Fruit fly (Drosophila melanogaster) whole organism, prepupa: ENCODE measurements around the gene CG4424.

Experiments
- Blimp-1 ChIP-seq: fragments of 200-800 bp; sonication (Bioruptor generic); optimal IDR thresholded peaks from 3 replicates; lab custom pipeline; 2017; ENCODE audit warnings: missing biosample characterization, missing genetic modification characterization, mild to moderate bottlenecking, moderate library complexity, missing genetic modification reagents
- CG10631 ChIP-seq: fragments of 200-800 bp; sonication (Bioruptor generic); optimal IDR thresholded peaks from 2 replicates; lab custom pipeline; 2016; ENCODE audit warnings: missing biosample characterization, missing genetic modification characterization
- CG10669 ChIP-seq: fragments of 200-800 bp; sonication (Bioruptor generic); optimal IDR thresholded peaks from 3 replicates; lab custom pipeline; 2018; ENCODE audit warnings: missing biosample characterization, mild to moderate bottlenecking, missing genetic modification characterization, moderate library complexity
- CG11294 ChIP-seq: fragments of 200-800 bp; sonication (Bioruptor generic); IDR thresholded peaks from 2 replicates; pipeline ENCODE4 v1.3.6; 2022; ENCODE audit warnings: missing biosample characterization, missing genetic modification characterization
- CG11762 ChIP-seq: fragments of 200-800 bp; sonication (Bioruptor generic); optimal IDR thresholded peaks from 3 replicates; lab custom pipeline; 2016; ENCODE audit warnings: missing biosample characterization, missing genetic modification characterization; ENCODE audit not compliant: insufficient read depth
- CG11902 ChIP-seq: fragments of 200-800 bp; sonication (Bioruptor generic); optimal IDR thresholded peaks from 3 replicates; lab custom pipeline; 2016; ENCODE audit warnings: missing biosample characterization, missing genetic modification characterization
- CG15336 ChIP-seq: fragments of 200-800 bp; sonication (Bioruptor generic); IDR thresholded peaks from 2 replicates; pipeline ENCODE4 v1.3.6; 2022; ENCODE audit warnings: missing biosample characterization, missing genetic modification characterization
- CG1621 ChIP-seq: fragments of 200-800 bp; sonication (Bioruptor generic); optimal IDR thresholded peaks from 3 replicates; lab custom pipeline; 2018; ENCODE audit warnings: missing biosample characterization, mild to moderate bottlenecking, missing genetic modification characterization
- CG31627 ChIP-seq: fragments of 200-800 bp; sonication (Bioruptor generic); optimal IDR thresholded peaks from 3 replicates; lab custom pipeline; 2016; ENCODE audit warnings: missing biosample characterization, missing genetic modification characterization
- CG32006 ChIP-seq: fragments of 200-800 bp; sonication (Bioruptor generic); optimal IDR thresholded peaks from 3 replicates; lab custom pipeline; 2017; ENCODE audit warnings: missing biosample characterization, mild to moderate bottlenecking, missing genetic modification characterization
- CG34406 ChIP-seq: fragments of 200-800 bp; sonication (Bioruptor generic); optimal IDR thresholded peaks from 3 replicates; lab custom pipeline; 2016; ENCODE audit warnings: missing biosample characterization, missing genetic modification characterization
- CG3919 ChIP-seq: fragments of 200-800 bp; sonication (Bioruptor generic); optimal IDR thresholded peaks from 3 replicates; lab custom pipeline; 2016; ENCODE audit warnings: missing biosample characterization, missing genetic modification characterization
- CG4318 ChIP-seq: fragments of 200-800 bp; sonication (Bioruptor generic); optimal IDR thresholded peaks from 3 replicates; lab custom pipeline; 2017; ENCODE audit warnings: missing biosample characterization, mild to moderate bottlenecking, missing genetic modification characterization
- CG6163 ChIP-seq: fragments of 200-800 bp; sonication (Bioruptor generic); IDR thresholded peaks from 3 replicates; pipeline ENCODE4 v1.3.6; 2022; ENCODE audit warnings: missing biosample characterization, missing genetic modification characterization
- CG6276 ChIP-seq: fragments of 200-800 bp; sonication (Bioruptor generic); optimal IDR thresholded peaks from 2 replicates; lab custom pipeline; 2017; ENCODE audit warnings: missing biosample characterization, mild to moderate bottlenecking, missing genetic modification characterization
- CG6808 ChIP-seq: fragments of 200-800 bp; sonication (Bioruptor generic); optimal IDR thresholded peaks from 3 replicates; lab custom pipeline; 2017; ENCODE audit warnings: missing biosample characterization, missing genetic modification characterization, mild to moderate bottlenecking, moderate library complexity, missing genetic modification reagents
- CG6854 ChIP-seq: fragments of 200-800 bp; sonication (Bioruptor generic); optimal IDR thresholded peaks from 2 replicates; lab custom pipeline; 2017; ENCODE audit warnings: missing biosample characterization, mild to moderate bottlenecking, missing genetic modification characterization
- CG7368 ChIP-seq: fragments of 200-800 bp; sonication (Bioruptor generic); optimal IDR thresholded peaks from 3 replicates; lab custom pipeline; 2016; ENCODE audit warnings: missing biosample characterization, missing genetic modification characterization
- CG8119 ChIP-seq: fragments of 200-800 bp; sonication (Bioruptor generic); IDR thresholded peaks from 3 replicates; pipeline ENCODE4 v1.3.6; 2022; ENCODE audit warnings: missing biosample characterization, missing genetic modification characterization
- CG8632 ChIP-seq: fragments of 200-800 bp; sonication (Bioruptor generic); optimal IDR thresholded peaks from 3 replicates; lab custom pipeline; 2016; ENCODE audit warnings: missing biosample characterization, missing genetic modification characterization
- Eip78C ChIP-seq: fragments of 200-800 bp; sonication (Bioruptor generic); peaks from one replicate; lab custom pipeline; 2016; ENCODE audit warnings: missing biosample characterization, missing genetic modification characterization
- Eip93F ChIP-seq: fragments of 200-800 bp; sonication (Bioruptor generic); optimal IDR thresholded peaks from 2 replicates; lab custom pipeline; 2016; ENCODE audit warnings: missing biosample characterization, mild to moderate bottlenecking, missing genetic modification characterization
- Ets21C ChIP-seq: fragments of 200-800 bp; sonication (Bioruptor generic); optimal IDR thresholded peaks from 3 replicates; lab custom pipeline; 2016; ENCODE audit warnings: missing biosample characterization, missing genetic modification characterization
- Ets96B ChIP-seq: fragments of 200-800 bp; optimal IDR thresholded peaks from 2 replicates; lab custom pipeline; 2019; ENCODE audit warnings: missing biosample characterization, mild to moderate bottlenecking, missing genetic modification characterization, moderate library complexity
- Gug ChIP-seq: fragments of 200-800 bp; sonication (Bioruptor generic); IDR thresholded peaks from 2 replicates; pipeline ENCODE4 v1.3.6; 2022; ENCODE audit warnings: missing biosample characterization, missing genetic modification characterization
- Hr39 ChIP-seq: fragments of 200-800 bp; sonication (Bioruptor generic); optimal IDR thresholded peaks from 2 replicates; lab custom pipeline; 2016; ENCODE audit warnings: missing biosample characterization, missing genetic modification characterization
- Hr4 ChIP-seq: fragments of 200-800 bp; sonication (Bioruptor generic); optimal IDR thresholded peaks from 3 replicates; lab custom pipeline; 2016; ENCODE audit warnings: missing biosample characterization, missing genetic modification characterization
- Met ChIP-seq: fragments of 200-800 bp; sonication (Bioruptor generic); optimal IDR thresholded peaks from 3 replicates; lab custom pipeline; 2016; ENCODE audit warnings: missing biosample characterization, missing genetic modification characterization
- Smox ChIP-seq: fragments of 200-800 bp; sonication (Bioruptor generic); optimal IDR thresholded peaks from 3 replicates; lab custom pipeline; 2016; ENCODE audit warnings: missing biosample characterization, missing genetic modification characterization
- Sox102F ChIP-seq: fragments of 200-800 bp; sonication (Bioruptor generic); optimal IDR thresholded peaks from 2 replicates; lab custom pipeline; 2016; ENCODE audit warnings: missing biosample characterization, mild to moderate bottlenecking, missing genetic modification characterization
- Sox14 ChIP-seq: fragments of 200-800 bp; sonication (Bioruptor generic); optimal IDR thresholded peaks from 3 replicates; lab custom pipeline; 2016; ENCODE audit warnings: missing biosample characterization, missing genetic modification characterization
- achi ChIP-seq: fragments of 200-800 bp; sonication (Bioruptor generic); optimal IDR thresholded peaks from 3 replicates; lab custom pipeline; 2016; ENCODE audit warnings: missing biosample characterization, missing genetic modification characterization
- acj6 ChIP-seq: fragments of 200-800 bp; sonication (Bioruptor generic); optimal IDR thresholded peaks from 3 replicates; lab custom pipeline; 2016; ENCODE audit warnings: missing biosample characterization, missing genetic modification characterization
- dac ChIP-seq: fragments of 200-800 bp; sonication (Bioruptor generic); optimal IDR thresholded peaks from 2 replicates; lab custom pipeline; 2017; ENCODE audit warnings: missing biosample characterization, mild to moderate bottlenecking, missing genetic modification characterization
- dsx ChIP-seq: fragments of 200-800 bp; optimal IDR thresholded peaks from 3 replicates; lab custom pipeline; 2019; ENCODE audit warnings: missing biosample characterization, mild to moderate bottlenecking, missing genetic modification characterization, moderate library complexity; ENCODE audit not compliant: poor library complexity, severe bottlenecking
- eg ChIP-seq: fragments of 200-800 bp; sonication (Bioruptor generic); IDR thresholded peaks from 3 replicates; pipeline ENCODE4 v1.3.6; 2022; ENCODE audit warnings: missing biosample characterization, missing genetic modification characterization
- esn ChIP-seq: fragments of 200-800 bp; sonication (Bioruptor generic); optimal IDR thresholded peaks from 2 replicates; lab custom pipeline; 2016; ENCODE audit warnings: missing biosample characterization, mild to moderate bottlenecking, missing genetic modification characterization, moderate library complexity
- fd59A ChIP-seq: fragments of 200-800 bp; sonication (Bioruptor generic); optimal IDR thresholded peaks from 2 replicates; lab custom pipeline; 2017; ENCODE audit warnings: missing biosample characterization, mild to moderate bottlenecking, missing genetic modification characterization, missing genetic modification reagents
- fd85E ChIP-seq: fragments of 200-800 bp; sonication (Bioruptor generic); optimal IDR thresholded peaks from 3 replicates; lab custom pipeline; 2016; ENCODE audit warnings: missing biosample characterization, missing genetic modification characterization
- lz ChIP-seq: fragments of 200-800 bp; sonication (Bioruptor generic); optimal IDR thresholded peaks from 3 replicates; lab custom pipeline; 2016; ENCODE audit warnings: missing biosample characterization, missing genetic modification characterization
- net ChIP-seq: fragments of 200-800 bp; sonication (Bioruptor generic); optimal IDR thresholded peaks from 3 replicates; lab custom pipeline; 2016; ENCODE audit warnings: missing biosample characterization, missing genetic modification characterization
- pdm3 ChIP-seq: fragments of 200-800 bp; sonication (Bioruptor generic); optimal IDR thresholded peaks from 3 replicates; lab custom pipeline; 2016; ENCODE audit warnings: missing biosample characterization, missing genetic modification characterization
- ss ChIP-seq, 2 experiments: fragments of 200-800 bp; sonication (Bioruptor generic); optimal IDR thresholded peaks; 2 replicates in 1 of 2; 3 replicates in 1 of 2; lab custom pipeline; 2017 to 2018; ENCODE audit warnings: mild to moderate bottlenecking in 2 of 2, missing biosample characterization in 2 of 2, missing genetic modification characterization in 2 of 2, moderate library complexity in 1 of 2
- svp ChIP-seq: fragments of 200-800 bp; sonication (Bioruptor generic); peaks from one replicate; lab custom pipeline; 2016; ENCODE audit warnings: missing biosample characterization, missing genetic modification characterization
- topi ChIP-seq: fragments of 200-800 bp; sonication (Bioruptor generic); optimal IDR thresholded peaks from 3 replicates; lab custom pipeline; 2016; ENCODE audit warnings: missing biosample characterization, missing genetic modification characterization

CG4424 gene

dm6 chr3R:20031043-20031763 is 3.4 kb upstream of the CG4424 start, which contains the start of gene trem (continued):
- TF ChIP-seq dac (peak; percentile 49), Hr39 (GFP tag; lab: Kevin White, UChicago) (peak; percentile 77), achi (GFP tag; lab: Kevin White, UChicago) (peak; percentile 75), Sox14 (peak; percentile 74), Eip93F (GFP tag; lab: Kevin White, UChicago) (no peak), CG4318 (peak; percentile 86), Ets96B (tag; lab: Kevin White, UChicago) (peak; percentile 62), CG15336 (GFP tag; lab: Robert Waterston, UW) (peak; percentile 35; the same call in 1 of the 2 replicates), Met (GFP tag; lab: Kevin White, UChicago) (no peak), CG6808 (no peak), CG1621 (tag; lab: Kevin White, UChicago) (no peak), CG3919 (GFP tag; lab: Kevin White, UChicago) (no peak), Smox (GFP tag; lab: Kevin White, UChicago) (no peak), eg (GFP tag; lab: Robert Waterston, UW) (peak; percentile 62; the same call in 2 of the 3 replicates), CG31627 (GFP tag; lab: Kevin White, UChicago) (peak; percentile 80), lz (GFP tag; lab: Kevin White, UChicago) (peak; percentile 75), Gug (GFP tag; lab: Robert Waterston, UW) (peak; percentile 71), svp (no peak), CG6163 (0 out of 3 replicates have a peak, but pooled peaks have one; percentile 43), ss (GFP tag; optimal IDR thresholded peaks at IDR 0.05; lab: Kevin White, UChicago) (no peak), Sox102F (GFP tag; lab: Kevin White, UChicago) (no peak), Hr4 (GFP tag; lab: Kevin White, UChicago) (peak; percentile 76), Blimp-1 (GFP tag; lab: Kevin White, UChicago) (peak; percentile 41)

dm6 chr3R:20021152-20021769 is 6.6 kb downstream of the CG4424 start, which contains the start of the genes PIG-L and psidin:
Gene PIG-L (minus strand): TSS chr3R:20021338.
Gene psidin (plus strand): TSS chr3R:20021704.
- TF ChIP-seq CG7368 (GFP tag; lab: Kevin White, UChicago) (no peak), CG32006 (GFP tag; lab: Kevin White, UChicago) (peak; percentile 90), Hr39 (GFP tag; lab: Kevin White, UChicago) (peak; percentile 85), CG10669 (GFP tag; lab: Kevin White, UChicago) (no peak), net (GFP tag; lab: Kevin White, UChicago) (peak; percentile 86), CG11294 (GFP tag; lab: Robert Waterston, UW) (peak; percentile 66), Eip93F (GFP tag; lab: Kevin White, UChicago) (no peak), esn (GFP tag; lab: Kevin White, UChicago) (peak; percentile 89), fd59A (GFP tag; lab: Kevin White, UChicago) (peak; percentile 79), achi (GFP tag; lab: Kevin White, UChicago) (peak; percentile 84), CG11762 (peak; percentile 50), CG34406 (GFP tag; lab: Kevin White, UChicago) (peak; percentile 87), CG15336 (GFP tag; lab: Robert Waterston, UW) (peak; percentile 85), ss (GFP tag; optimal IDR thresholded peaks at IDR 0.05; lab: Kevin White, UChicago) (no peak), CG11902 (GFP tag; lab: Kevin White, UChicago) (peak; percentile 53), CG1621 (tag; lab: Kevin White, UChicago) (no peak), lz (GFP tag; lab: Kevin White, UChicago) (peak; percentile 84), CG8632 (GFP tag; lab: Kevin White, UChicago) (peak; percentile 89), Smox (GFP tag; lab: Kevin White, UChicago) (peak; percentile 89), Sox102F (GFP tag; lab: Kevin White, UChicago) (no peak), svp (no peak), Met (GFP tag; lab: Kevin White, UChicago) (no peak), CG6854 (GFP tag; lab: Kevin White, UChicago) (no peak), CG31627 (GFP tag; lab: Kevin White, UChicago) (peak; percentile 92), acj6 (GFP tag; lab: Kevin White, UChicago) (peak; percentile 86), dsx (GFP tag; lab: Kevin White, UChicago) (no peak), CG4318 (peak; percentile 83), CG6808 (no peak), pdm3 (GFP tag; lab: Kevin White, UChicago) (peak; percentile 90), topi (GFP tag; lab: Kevin White, UChicago) (peak; percentile 75), Ets21C (GFP tag; lab: Kevin White, UChicago) (peak; percentile 78), CG10631 (GFP tag; lab: Kevin White, UChicago) (peak; percentile 85), CG8119 (GFP tag; lab: Robert Waterston, UW) (peak; percentile 88), CG6276 (GFP tag; lab: Kevin White, UChicago) (no peak), Eip78C (GFP tag; lab: Kevin White, UChicago) (peak; percentile 96), fd85E (peak; percentile 6), dac (peak; percentile 59)
